Fruit fly (Drosophila melanogaster): ENCODE measurements around the gene CG32683.

Gene CG32683

dm6 chrX:10474625-10475024 lies 19.9 kb upstream of the CG32683 start, which contains the start of gene nocte (continued):
- no peak for TF ChIP-seq caup (GFP tag; optimal IDR thresholded peaks at IDR 0.05; ENCODE audit: severe bottlenecking)
- TF ChIP-seq gem (tag; optimal IDR thresholded peaks at IDR 0.05) = no peak
- no peak for TF ChIP-seq CG9609 (GFP tag; optimal IDR thresholded peaks at IDR 0.05)
- no peak for TF ChIP-seq CG10366 (GFP tag; IDR thresholded peaks at IDR 0.05)
- TF ChIP-seq Ptx1 (GFP tag; IDR thresholded peaks at IDR 0.05) = no peak
- TF ChIP-seq pros (GFP tag; optimal IDR thresholded peaks at IDR 0.05) = no peak
- TF ChIP-seq hth (optimal IDR thresholded peaks at IDR 0.05) = no peak
- no peak for TF ChIP-seq gsb (GFP tag; IDR thresholded peaks at IDR 0.05)
- no peak for TF ChIP-seq odd (GFP tag; optimal IDR thresholded peaks at IDR 0.05)
- TF ChIP-seq cad (GFP tag; optimal IDR thresholded peaks at IDR 0.05) = no peak
- no peak for TF ChIP-seq CG13123 (GFP tag; optimal IDR thresholded peaks at IDR 0.05)
- TF ChIP-seq da (GFP tag; optimal IDR thresholded peaks at IDR 0.05) = no peak
- peak; percentile 35 for TF ChIP-seq bab2 (GFP tag; optimal IDR thresholded peaks at IDR 0.05)
- TF ChIP-seq eyg (GFP tag; optimal IDR thresholded peaks at IDR 0.05) = no peak
- TF ChIP-seq CG6654 (GFP tag; optimal IDR thresholded peaks at IDR 0.05) = no peak
- TF ChIP-seq CG2889 (GFP tag; IDR thresholded peaks at IDR 0.05) = no peak; the same call in 2 of the 3 replicates
- TF ChIP-seq CG11398 (GFP tag; optimal IDR thresholded peaks at IDR 0.05) = no peak
- TF ChIP-seq lmd (GFP tag; IDR thresholded peaks at IDR 0.05) = no peak
- no peak for TF ChIP-seq CG8765 (GFP tag; IDR thresholded peaks at IDR 0.05)
- no peak for TF ChIP-seq gsb-n (tag; optimal IDR thresholded peaks at IDR 0.05)
- TF ChIP-seq Ssrp (tag; optimal IDR thresholded peaks at IDR 0.05) = no peak
- no peak for TF ChIP-seq CG12942 (GFP tag; optimal IDR thresholded peaks at IDR 0.05)
- no peak for TF ChIP-seq Max (GFP tag; optimal IDR thresholded peaks at IDR 0.05)
- no peak for TF ChIP-seq zf30C (GFP tag; optimal IDR thresholded peaks at IDR 0.05)
- TF ChIP-seq CG32772 (GFP tag; IDR thresholded peaks at IDR 0.05) = no peak
- no peak for TF ChIP-seq CG13424 (tag; optimal IDR thresholded peaks at IDR 0.05)
- TF ChIP-seq CG32532 (GFP tag; IDR thresholded peaks at IDR 0.05) = no peak
- TF ChIP-seq Dref (GFP tag; IDR thresholded peaks at IDR 0.05) = peak; percentile 64
- no peak for TF ChIP-seq bowl (GFP tag; IDR thresholded peaks at IDR 0.05)
- no peak for TF ChIP-seq CG33557 (GFP tag; optimal IDR thresholded peaks at IDR 0.05)
- no peak for TF ChIP-seq CG16779 (GFP tag; IDR thresholded peaks at IDR 0.05)
- no peak for TF ChIP-seq D19A (tag; optimal IDR thresholded peaks at IDR 0.05)
- TF ChIP-seq Awh (GFP tag; IDR thresholded peaks at IDR 0.05) = no peak
- peak; percentile 29 for TF ChIP-seq Dp (GFP tag; optimal IDR thresholded peaks at IDR 0.05)
- no peak for TF ChIP-seq p53 (GFP tag; optimal IDR thresholded peaks at IDR 0.05)
- no peak for TF ChIP-seq exex (tag; optimal IDR thresholded peaks at IDR 0.05)
- no peak for TF ChIP-seq zen2 (GFP tag; IDR thresholded peaks at IDR 0.05; ENCODE audit: partially characterized antibody)
- peak; percentile 36 for TF ChIP-seq Hsf (GFP tag; optimal IDR thresholded peaks at IDR 0.05)
- TF ChIP-seq nerfin-2 (GFP tag; IDR thresholded peaks at IDR 0.05; ENCODE audit: partially characterized antibody) = 0 out of 2 replicates have a peak, but pooled peaks have one; percentile 12
- no peak for TF ChIP-seq ems (GFP tag; optimal IDR thresholded peaks at IDR 0.05)
- 0 out of 2 replicates have a peak, but pooled peaks have one; percentile 25 for TF ChIP-seq sna (GFP tag; IDR thresholded peaks at IDR 0.05; ENCODE audit: partially characterized antibody)
- no peak for TF ChIP-seq CG17361 (GFP tag; IDR thresholded peaks at IDR 0.05)
- no peak for TF ChIP-seq Usf (GFP tag; optimal IDR thresholded peaks at IDR 0.05)
- no peak for TF ChIP-seq ewg (GFP tag; optimal IDR thresholded peaks at IDR 0.05)
- TF ChIP-seq klu (GFP tag; IDR thresholded peaks at IDR 0.05) = no peak
- no peak for TF ChIP-seq Hr39 (optimal IDR thresholded peaks at IDR 0.05)
- TF ChIP-seq knrl (GFP tag; IDR thresholded peaks at IDR 0.05; ENCODE audit: partially characterized antibody) = peak; percentile 58; the same call in 2 of the 3 replicates
- TF ChIP-seq Six4 (GFP tag; optimal IDR thresholded peaks at IDR 0.05) = no peak
- no peak for TF ChIP-seq GATAe (GFP tag; conservative IDR thresholded peaks at IDR 0.05)
- no peak for TF ChIP-seq CG18764 (GFP tag; optimal IDR thresholded peaks at IDR 0.05)
- TF ChIP-seq CG9797 (GFP tag; optimal IDR thresholded peaks at IDR 0.05) = peak; percentile 27
- no peak for TF ChIP-seq gcm (GFP tag; optimal IDR thresholded peaks at IDR 0.05)
- TF ChIP-seq mirr (GFP tag; optimal IDR thresholded peaks at IDR 0.05) = no peak

Measured in whole organism, embryonic.